Worm (Caenorhabditis elegans) whole organism, midembryonic: ENCODE measurements around the gene Y39A1C.1.

Experiments used
- T22C8.4 ChIP-seq: fragments of 200-800 bp; sonication (Bioruptor generic); IDR thresholded peaks from 2 replicates; pipeline ENCODE4 v1.3.6; 2022; ENCODE audit warnings: missing genetic modification characterization, missing compliant biosample characterization
- cog-1 ChIP-seq: sonication (generic microtip); optimal IDR thresholded peaks from 2 replicates; lab custom pipeline; 2016; ENCODE audit warnings: missing genetic modification characterization, missing compliant biosample characterization
- flt-1 ChIP-seq: fragments of 200-800 bp; sonication (Bioruptor generic); IDR thresholded peaks from 2 replicates; pipeline ENCODE4 v1.3.6; 2022; ENCODE audit warnings: missing genetic modification characterization, missing compliant biosample characterization
- med-1 ChIP-seq: sonication (generic microtip); optimal IDR thresholded peaks from 2 replicates; lab custom pipeline; 2017; ENCODE audit warnings: missing genetic modification characterization, mild to moderate bottlenecking, missing compliant biosample characterization, antibody characterized with exemption, missing genetic modification reagents; ENCODE audit not compliant: insufficient read depth
- ztf-23 ChIP-seq: fragments of 200-800 bp; sonication (Bioruptor generic); IDR thresholded peaks from 2 replicates; pipeline ENCODE4 v1.3.6; 2022; ENCODE audit warnings: missing genetic modification reagents, missing genetic modification characterization, missing compliant biosample characterization
- ztf-29 ChIP-seq: fragments of 200-800 bp; sonication (Bioruptor generic); IDR thresholded peaks from 2 replicates; pipeline ENCODE4 v1.3.6; 2022; ENCODE audit warnings: missing genetic modification reagents, missing genetic modification characterization, missing compliant biosample characterization

- TF ChIP-seq flt-1 (GFP tag; lab: Robert Waterston, UW), result no peak
- TF ChIP-seq med-1 (GFP tag; lab: Kevin White, UChicago), result no peak
- TF ChIP-seq ztf-23 (GFP tag; lab: Robert Waterston, UW), result no peak
- no peak for TF ChIP-seq cog-1 (tag; lab: Kevin White, UChicago)
- no peak for TF ChIP-seq ztf-29
- TF ChIP-seq T22C8.4 (GFP tag; lab: Robert Waterston, UW), result no peak
Observed at ce11 chrIII:10816045-10816444, 39.2 kb upstream of the Y39A1C.1 start.
